Fruit fly (Drosophila melanogaster) whole organism, embryonic: ENCODE data around the gene CG2747.

Experiments used
- CG10462 ChIP-seq: fragments of 200-800 bp; sonication (Bioruptor generic); optimal IDR thresholded peaks from 2 replicates; lab custom pipeline; 2016; ENCODE audit warnings: missing biosample characterization, missing genetic modification characterization
- CG11695 ChIP-seq: fragments of 200-800 bp; sonication (Bioruptor generic); IDR thresholded peaks from 3 replicates; pipeline ENCODE4 v1.3.6; 2022; ENCODE audit warnings: missing biosample characterization, missing genetic modification characterization
- CG11696 ChIP-seq: fragments of 200-800 bp; sonication (Bioruptor generic); IDR thresholded peaks from 2 replicates; pipeline ENCODE4 v1.3.6; 2022; ENCODE audit warnings: missing biosample characterization, missing genetic modification characterization
- CG11723 ChIP-seq: fragments of 200-800 bp; sonication (Bioruptor generic); optimal IDR thresholded peaks from 2 replicates; lab custom pipeline; 2017; ENCODE audit warnings: missing biosample characterization, mild to moderate bottlenecking, missing genetic modification characterization
- CG12769 ChIP-seq: fragments of 200-800 bp; sonication (Bioruptor generic); optimal IDR thresholded peaks from 2 replicates; lab custom pipeline; 2019; ENCODE audit warnings: missing biosample characterization, mild to moderate bottlenecking, missing genetic modification characterization, moderate library complexity
- CG1529 ChIP-seq: fragments of 200-800 bp; sonication (Bioruptor generic); optimal IDR thresholded peaks from 3 replicates; lab custom pipeline; 2018; ENCODE audit warnings: missing biosample characterization, missing genetic modification characterization
- CG18262 ChIP-seq: fragments of 200-800 bp; optimal IDR thresholded peaks from 3 replicates; lab custom pipeline; 2019; ENCODE audit warnings: missing biosample characterization, mild to moderate bottlenecking, missing genetic modification characterization, moderate library complexity
- CG2120 ChIP-seq: fragments of 200-800 bp; sonication (Bioruptor generic); optimal IDR thresholded peaks from 3 replicates; lab custom pipeline; 2016; ENCODE audit warnings: missing biosample characterization, missing genetic modification characterization
- CG31388 ChIP-seq: fragments of 200-800 bp; sonication (Bioruptor generic); optimal IDR thresholded peaks from 2 replicates; lab custom pipeline; 2016; ENCODE audit warnings: missing biosample characterization, missing genetic modification characterization
- CG3726 ChIP-seq: fragments of 200-800 bp; sonication (Bioruptor generic); IDR thresholded peaks from 3 replicates; pipeline ENCODE4, ENCODE4 v1.3.6; 2022; ENCODE audit warnings: missing biosample characterization, missing genetic modification characterization
- CG4424 ChIP-seq: fragments of 200-800 bp; sonication (Bioruptor generic); optimal IDR thresholded peaks from 3 replicates; lab custom pipeline; 2016; ENCODE audit warnings: missing biosample characterization, missing genetic modification characterization
- CG6654 ChIP-seq: fragments of 200-800 bp; sonication (Bioruptor generic); optimal IDR thresholded peaks from 2 replicates; lab custom pipeline; 2017; ENCODE audit warnings: missing biosample characterization, mild to moderate bottlenecking, missing genetic modification characterization
- CG7839 ChIP-seq: fragments of 200-800 bp; sonication (Bioruptor generic); optimal IDR thresholded peaks from 3 replicates; lab custom pipeline; 2018; ENCODE audit warnings: missing biosample characterization, mild to moderate bottlenecking, missing genetic modification characterization, moderate library complexity
- CG8089 ChIP-seq: fragments of 200-800 bp; sonication (Bioruptor generic); optimal IDR thresholded peaks from 3 replicates; lab custom pipeline; 2016; ENCODE audit warnings: missing biosample characterization, missing genetic modification characterization
- CG9727 ChIP-seq: fragments of 200-800 bp; sonication (Bioruptor generic); optimal IDR thresholded peaks from 3 replicates; lab custom pipeline; 2017; ENCODE audit warnings: missing biosample characterization, mild to moderate bottlenecking, missing genetic modification characterization
- CHES-1-like ChIP-seq: fragments of 200-800 bp; sonication (Bioruptor generic); optimal IDR thresholded peaks from 2 replicates; lab custom pipeline; 2016; ENCODE audit warnings: missing biosample characterization, missing genetic modification characterization
- D ChIP-seq, 2 experiments: fragments of 200-800 bp in 1 of 2; fragments of >200 bp in 1 of 2; sonication (Bioruptor generic) in 1 of 2; optimal IDR thresholded peaks; 2 replicates in 1 of 2; 3 replicates in 1 of 2; lab custom pipeline; 2017; ENCODE audit warnings: mild to moderate bottlenecking in 1 of 2, missing biosample characterization in 1 of 2, missing genetic modification characterization in 1 of 2, missing genetic modification reagents in 1 of 2
- D19B ChIP-seq: fragments of 200-800 bp; sonication (Bioruptor generic); optimal IDR thresholded peaks from 2 replicates; lab custom pipeline; 2017; ENCODE audit warnings: missing biosample characterization, mild to moderate bottlenecking, missing genetic modification characterization
- Dad ChIP-seq: fragments of 200-800 bp; sonication (Bioruptor generic); optimal IDR thresholded peaks from 3 replicates; lab custom pipeline; 2016; ENCODE audit warnings: missing biosample characterization, missing genetic modification characterization
- Fer1 ChIP-seq: fragments of 200-800 bp; sonication (Bioruptor generic); optimal IDR thresholded peaks from 2 replicates; lab custom pipeline; 2017; ENCODE audit warnings: missing biosample characterization, mild to moderate bottlenecking, missing genetic modification characterization
- H2.0 ChIP-seq: fragments of 200-800 bp; sonication (Bioruptor generic); IDR thresholded peaks from 2 replicates; pipeline ENCODE4 v1.3.6; 2022; ENCODE audit warnings: missing biosample characterization, missing genetic modification characterization
- HLH3B ChIP-seq: fragments of 200-800 bp; sonication (Bioruptor generic); IDR thresholded peaks from 2 replicates; pipeline ENCODE4 v1.3.6; 2022; ENCODE audit warnings: missing biosample characterization, missing genetic modification characterization
- HLH54F ChIP-seq: fragments of 200-800 bp; sonication (Bioruptor generic); optimal IDR thresholded peaks from 3 replicates; lab custom pipeline; 2016; ENCODE audit warnings: missing biosample characterization, missing genetic modification characterization
- HLHmδ ChIP-seq: fragments of 200-800 bp; sonication (Bioruptor generic); optimal IDR thresholded peaks from 2 replicates; lab custom pipeline; 2018; ENCODE audit warnings: missing biosample characterization, mild to moderate bottlenecking, missing genetic modification characterization, moderate library complexity
- Hand ChIP-seq: fragments of 200-800 bp; sonication (Bioruptor generic); optimal IDR thresholded peaks from 2 replicates; lab custom pipeline; 2017; ENCODE audit warnings: mild to moderate bottlenecking, missing biosample characterization, missing genetic modification reagents, missing genetic modification characterization
- HmgD ChIP-seq: fragments of 200-800 bp; sonication (Bioruptor generic); optimal IDR thresholded peaks from 3 replicates; lab custom pipeline; 2016; ENCODE audit warnings: missing biosample characterization, missing genetic modification characterization
- Hr3 ChIP-seq: fragments of 200-800 bp; sonication (Bioruptor generic); optimal IDR thresholded peaks from 3 replicates; lab custom pipeline; 2016; ENCODE audit warnings: missing biosample characterization, missing genetic modification characterization
- Lhr ChIP-seq: fragments of 200-800 bp; sonication (Bioruptor generic); optimal IDR thresholded peaks from 3 replicates; lab custom pipeline; 2017; ENCODE audit warnings: mild to moderate bottlenecking, missing biosample characterization, missing genetic modification reagents, missing genetic modification characterization
- Lim3 ChIP-seq: fragments of 200-800 bp; sonication (Bioruptor generic); IDR thresholded peaks from 2 replicates; pipeline ENCODE4 v1.3.6; 2022; ENCODE audit warnings: missing biosample characterization, missing genetic modification characterization
- MTF-1 ChIP-seq: fragments of 200-800 bp; sonication (Bioruptor generic); optimal IDR thresholded peaks from 2 replicates; lab custom pipeline; 2018; ENCODE audit warnings: missing biosample characterization, mild to moderate bottlenecking, missing genetic modification characterization, borderline replicate concordance
- NfI ChIP-seq: fragments of 200-800 bp; sonication (Bioruptor generic); optimal IDR thresholded peaks from 3 replicates; lab custom pipeline; 2018; ENCODE audit warnings: missing biosample characterization, mild to moderate bottlenecking, missing genetic modification characterization, moderate library complexity
- Pdp1 ChIP-seq, 2 experiments: fragments of 200-800 bp; sonication (Bioruptor generic); optimal IDR thresholded peaks; 3 replicates each; lab custom pipeline; 2016; ENCODE audit warnings: missing biosample characterization in 2 of 2, missing genetic modification characterization in 2 of 2, mild to moderate bottlenecking in 1 of 2, moderate library complexity in 1 of 2
- Ptx1 ChIP-seq: fragments of 200-800 bp; sonication (Bioruptor generic); IDR thresholded peaks from 2 replicates; pipeline ENCODE4 v1.3.6; 2022; ENCODE audit warnings: missing biosample characterization, missing genetic modification characterization
- Rx ChIP-seq: fragments of 200-800 bp; sonication (Bioruptor generic); IDR thresholded peaks from 2 replicates; pipeline ENCODE4 v1.3.6; 2022; ENCODE audit warnings: missing biosample characterization, missing genetic modification characterization
- ab ChIP-seq: fragments of 200-800 bp; sonication (Bioruptor generic); optimal IDR thresholded peaks from 2 replicates; lab custom pipeline; 2016; ENCODE audit warnings: missing biosample characterization, missing genetic modification characterization
- amos ChIP-seq: fragments of 200-800 bp; sonication (Bioruptor generic); IDR thresholded peaks from 2 replicates; pipeline ENCODE4 v1.3.6; 2022; ENCODE audit warnings: missing biosample characterization, missing genetic modification characterization; ENCODE audit not compliant: partially characterized antibody
- cad ChIP-seq: fragments of >200 bp; optimal IDR thresholded peaks from 2 replicates; lab custom pipeline; 2017; ENCODE audit warnings: missing biosample characterization, missing genetic modification characterization
- chn ChIP-seq: fragments of 200-800 bp; sonication (Bioruptor generic); optimal IDR thresholded peaks from 2 replicates; lab custom pipeline; 2016; ENCODE audit warnings: missing biosample characterization, missing genetic modification characterization
- gcm ChIP-seq: fragments of 200-800 bp; sonication (Bioruptor generic); optimal IDR thresholded peaks from 2 replicates; lab custom pipeline; 2019; ENCODE audit warnings: missing biosample characterization, mild to moderate bottlenecking, missing genetic modification characterization, moderate library complexity
- jing ChIP-seq: fragments of 200-800 bp; sonication (Bioruptor generic); optimal IDR thresholded peaks from 2 replicates; lab custom pipeline; 2018; ENCODE audit warnings: missing biosample characterization, mild to moderate bottlenecking, missing genetic modification characterization
- lmd ChIP-seq: fragments of 200-800 bp; sonication (Bioruptor generic); IDR thresholded peaks from 2 replicates; pipeline ENCODE4 v1.3.6; 2022; ENCODE audit warnings: missing biosample characterization, missing genetic modification characterization
- sens-2 ChIP-seq: fragments of 200-800 bp; sonication (Bioruptor generic); IDR thresholded peaks from 2 replicates; pipeline ENCODE4 v1.3.6; 2022; ENCODE audit warnings: missing biosample characterization, missing genetic modification characterization
- sim ChIP-seq: fragments of 200-800 bp; sonication (Bioruptor generic); IDR thresholded peaks from 2 replicates; pipeline ENCODE4 v1.3.6; 2022; ENCODE audit warnings: missing biosample characterization, missing genetic modification characterization
- sima ChIP-seq: fragments of 200-800 bp; sonication (Bioruptor generic); optimal IDR thresholded peaks from 2 replicates; lab custom pipeline; 2016; ENCODE audit warnings: missing biosample characterization, missing genetic modification characterization
- sisA ChIP-seq: fragments of 200-800 bp; sonication (Bioruptor generic); IDR thresholded peaks from 2 replicates; pipeline ENCODE4 v1.3.6; 2022; ENCODE audit warnings: missing biosample characterization, missing genetic modification characterization
- tap ChIP-seq: fragments of 200-800 bp; optimal IDR thresholded peaks from 3 replicates; lab custom pipeline; 2019; ENCODE audit warnings: missing biosample characterization, mild to moderate bottlenecking, missing genetic modification characterization, moderate library complexity
- tgo ChIP-seq: fragments of 200-800 bp; sonication (Bioruptor generic); IDR thresholded peaks from 3 replicates; pipeline ENCODE4 v1.3.6; 2022; ENCODE audit warnings: missing biosample characterization, missing genetic modification characterization
- trem ChIP-seq: fragments of 200-800 bp; optimal IDR thresholded peaks from 3 replicates; lab custom pipeline; 2019; ENCODE audit warnings: missing biosample characterization, mild to moderate bottlenecking, missing genetic modification characterization, moderate library complexity
- trh ChIP-seq: fragments of 200-800 bp; sonication (Bioruptor generic); optimal IDR thresholded peaks from 2 replicates; lab custom pipeline; 2016; ENCODE audit warnings: missing biosample characterization, missing genetic modification characterization
- zen ChIP-seq: fragments of 200-800 bp; sonication (Bioruptor generic); optimal IDR thresholded peaks from 3 replicates; lab custom pipeline; 2018; ENCODE audit warnings: missing biosample characterization, mild to moderate bottlenecking, missing genetic modification characterization, moderate library complexity
- zen2 ChIP-seq: fragments of 200-800 bp; sonication (Bioruptor generic); IDR thresholded peaks from 3 replicates; pipeline ENCODE4 v1.3.6; 2022; ENCODE audit warnings: missing biosample characterization, missing genetic modification characterization; ENCODE audit not compliant: partially characterized antibody

CG2747 gene

dm6 chr3R:8037896-8038295 is 7.3 kb upstream of the CG2747 start (continued):
- peak; percentile 5 for TF ChIP-seq tap (tag; lab: Kevin White, UChicago)
- peak; percentile 3 for TF ChIP-seq CG7839 (tag; lab: Kevin White, UChicago)
- no peak for TF ChIP-seq lmd (GFP tag; lab: Robert Waterston, UW)
- TF ChIP-seq trem (tag; lab: Kevin White, UChicago): no peak
- TF ChIP-seq CG12769 (tag; lab: Kevin White, UChicago): no peak
- peak; percentile 41 for TF ChIP-seq sisA (GFP tag; lab: Robert Waterston, UW)
- TF ChIP-seq sens-2 (GFP tag; lab: Robert Waterston, UW): no peak
- no peak for TF ChIP-seq CG11696 (GFP tag; lab: Robert Waterston, UW)
- no peak for TF ChIP-seq amos
- no peak for TF ChIP-seq NfI
- TF ChIP-seq CG1529 (GFP tag; lab: Kevin White, UChicago): no peak
- no peak for TF ChIP-seq D19B (GFP tag; lab: Kevin White, UChicago)
- no peak for TF ChIP-seq CG10462 (GFP tag; lab: Kevin White, UChicago)
- TF ChIP-seq Rx (GFP tag; lab: Robert Waterston, UW): peak; percentile 36; the same call in 1 of the 2 replicates
- 0 out of 2 replicates have a peak, but pooled peaks have one; percentile 48 for TF ChIP-seq sim
- TF ChIP-seq Pdp1 (GFP tag; optimal IDR thresholded peaks at IDR 0.05; lab: Kevin White, UChicago): no peak
- TF ChIP-seq Lim3: no peak
- peak; percentile 12; the same call in 1 of the 2 replicates for TF ChIP-seq H2.0 (GFP tag; lab: Robert Waterston, UW)
- peak; percentile 8 for TF ChIP-seq zen
- peak; percentile 53 for TF ChIP-seq CG18262 (tag; lab: Kevin White, UChicago)
- no peak for TF ChIP-seq Hr3
- no peak for TF ChIP-seq MTF-1 (GFP tag; lab: Kevin White, UChicago)
- TF ChIP-seq HLH3B (GFP tag; lab: Robert Waterston, UW): 0 out of 2 replicates have a peak, but pooled peaks have one; percentile 11
- no peak for TF ChIP-seq CG6654 (GFP tag; lab: Kevin White, UChicago)
- TF ChIP-seq CG11723 (GFP tag; lab: Kevin White, UChicago): no peak
- TF ChIP-seq ab (GFP tag; lab: Kevin White, UChicago): no peak
- TF ChIP-seq tgo (GFP tag; lab: Robert Waterston, UW): no peak
- TF ChIP-seq CG8089 (GFP tag; lab: Kevin White, UChicago): no peak
- no peak for TF ChIP-seq Dad (GFP tag; lab: Kevin White, UChicago)
- no peak for TF ChIP-seq Hand (GFP tag; lab: Kevin White, UChicago)
- TF ChIP-seq CHES-1-like: no peak
- TF ChIP-seq CG11695 (GFP tag; lab: Robert Waterston, UW): no peak
- TF ChIP-seq CG9727 (GFP tag; lab: Kevin White, UChicago): no peak
- TF ChIP-seq CG4424 (GFP tag; lab: Kevin White, UChicago): no peak
- no peak for TF ChIP-seq Fer1 (GFP tag; lab: Kevin White, UChicago)
- TF ChIP-seq Lhr (GFP tag; lab: Kevin White, UChicago): no peak
- peak; percentile 8 for TF ChIP-seq gcm (GFP tag; lab: Kevin White, UChicago)
- TF ChIP-seq HLHmδ (GFP tag; lab: Kevin White, UChicago): no peak
- TF ChIP-seq trh (GFP tag; lab: Kevin White, UChicago): no peak
- no peak for TF ChIP-seq zen2
- TF ChIP-seq sima (GFP tag; lab: Kevin White, UChicago): no peak
- 0 out of 3 replicates have a peak, but pooled peaks have one; percentile 60 for TF ChIP-seq CG3726 (GFP tag; lab: Robert Waterston, UW)
- no peak for TF ChIP-seq HmgD
- TF ChIP-seq HLH54F (GFP tag; lab: Kevin White, UChicago): no peak
- TF ChIP-seq D (optimal IDR thresholded peaks at IDR 0.05; lab: Kevin White, UChicago): no peak
- peak; percentile 2 for TF ChIP-seq D (GFP tag; optimal IDR thresholded peaks at IDR 0.05; lab: Kevin White, UChicago)
- TF ChIP-seq chn: no peak
- TF ChIP-seq CG2120 (GFP tag; lab: Kevin White, UChicago): no peak
- TF ChIP-seq CG31388 (GFP tag; lab: Kevin White, UChicago): no peak
- TF ChIP-seq cad (GFP tag; lab: Kevin White, UChicago): no peak
- TF ChIP-seq jing (GFP tag; lab: Kevin White, UChicago): no peak
- TF ChIP-seq Ptx1: peak; percentile 33; the same call in 1 of the 2 replicates
